Worm (Caenorhabditis elegans) whole organism, L3 larva: ENCODE measurements around the gene M01B2.13.

ENCODE experiments used
- ama-1 ChIP-seq: fragments of 150-350 bp; optimal IDR thresholded peaks from 2 replicates; lab custom pipeline; 2018
- egl-27 ChIP-seq: sonication (generic microtip); optimal IDR thresholded peaks from 4 replicates; lab custom pipeline; 2017; ENCODE audit warnings: missing biosample characterization, missing genetic modification reagents, missing genetic modification characterization
- elt-1 ChIP-seq: fragments of 150-350 bp; optimal IDR thresholded peaks from 2 replicates; lab custom pipeline; 2014; ENCODE audit warnings: missing biosample characterization, missing genetic modification characterization
- fkh-10 ChIP-seq: sonication (generic microtip); optimal IDR thresholded peaks from 2 replicates; lab custom pipeline; 2017; ENCODE audit warnings: missing biosample characterization, missing genetic modification reagents, missing genetic modification characterization
- fos-1 ChIP-seq: fragments of 150-350 bp; optimal IDR thresholded peaks from 2 replicates; lab custom pipeline; 2014; ENCODE audit warnings: missing biosample characterization, missing genetic modification characterization
- jun-1 ChIP-seq: fragments of 150-350 bp; optimal IDR thresholded peaks from 2 replicates; lab custom pipeline; 2014; ENCODE audit warnings: missing biosample characterization, missing genetic modification reagents, missing genetic modification characterization
- mdl-1 ChIP-seq: fragments of 150-350 bp; optimal IDR thresholded peaks from 2 replicates; lab custom pipeline; 2014; ENCODE audit warnings: missing biosample characterization, missing genetic modification characterization
- nhr-25 ChIP-seq: sonication (generic microtip); optimal IDR thresholded peaks from 2 replicates; lab custom pipeline; 2017; ENCODE audit warnings: missing biosample characterization, missing genetic modification characterization
- nhr-76 ChIP-seq: fragments of 150-350 bp; sonication (generic microtip); optimal IDR thresholded peaks from 5 replicates; lab custom pipeline; 2014; ENCODE audit warnings: missing biosample characterization, missing genetic modification characterization
- nhr-77 ChIP-seq: fragments of 150-350 bp; optimal IDR thresholded peaks from 2 replicates; lab custom pipeline; 2014; ENCODE audit warnings: missing biosample characterization, missing genetic modification characterization
- unc-39 ChIP-seq: sonication (generic microtip); optimal IDR thresholded peaks from 4 replicates; lab custom pipeline; 2017; ENCODE audit warnings: missing biosample characterization, missing genetic modification characterization
- unc-62 ChIP-seq: fragments of 150-350 bp; sonication (generic microtip); optimal IDR thresholded peaks from 4 replicates; lab custom pipeline; 2014; ENCODE audit warnings: missing biosample characterization, missing genetic modification reagents, missing genetic modification characterization
- ztf-11 ChIP-seq: fragments of 150-350 bp; optimal IDR thresholded peaks from 2 replicates; lab custom pipeline; 2014; ENCODE audit warnings: missing biosample characterization, missing genetic modification characterization

ce11 chrV:15216705-15217104 lies 49.0 kb downstream of the M01B2.13 start, which contains the start of gene sri-25:
- no peak for TF ChIP-seq mdl-1
- TF ChIP-seq unc-62 (GFP tag; lab: Kevin White, UChicago): no peak
- no peak for TF ChIP-seq nhr-25 (tag; lab: Kevin White, UChicago)
- TF ChIP-seq egl-27 (tag; lab: Kevin White, UChicago): no peak
- no peak for TF ChIP-seq ztf-11 (tag; lab: Kevin White, UChicago)
- no peak for TF ChIP-seq fos-1 (tag; lab: Kevin White, UChicago)
- TF ChIP-seq fkh-10: no peak
- TF ChIP-seq nhr-76: no peak
- TF ChIP-seq nhr-77: no peak
- no peak for TF ChIP-seq unc-39
- no peak for TF ChIP-seq jun-1
- TF ChIP-seq elt-1 (tag; lab: Kevin White, UChicago): no peak
- no peak for TF ChIP-seq ama-1
